Fruit fly (Drosophila melanogaster) whole organism, embryonic: ENCODE results near the gene CG46310.

Experiments used
- CG12219 ChIP-seq: fragments of 200-800 bp; sonication (Bioruptor generic); optimal IDR thresholded peaks from 3 replicates; lab custom pipeline; 2018; ENCODE audit warnings: missing biosample characterization, mild to moderate bottlenecking, missing genetic modification characterization
- CG12391 ChIP-seq: fragments of 200-800 bp; sonication (Bioruptor generic); optimal IDR thresholded peaks from 3 replicates; lab custom pipeline; 2018; ENCODE audit warnings: missing biosample characterization, mild to moderate bottlenecking, missing genetic modification characterization, moderate library complexity
- CG13624 ChIP-seq: fragments of 200-800 bp; sonication (Bioruptor generic); optimal IDR thresholded peaks from 2 replicates; lab custom pipeline; 2016; ENCODE audit warnings: missing biosample characterization, missing genetic modification characterization
- CG14014 ChIP-seq: fragments of 200-800 bp; sonication (Bioruptor generic); IDR thresholded peaks from 2 replicates; pipeline ENCODE4 v1.3.6; 2022; ENCODE audit warnings: missing biosample characterization, missing genetic modification characterization
- CG14860 ChIP-seq: fragments of 200-800 bp; sonication (Bioruptor generic); IDR thresholded peaks from 3 replicates; pipeline ENCODE4 v1.3.6; 2022; ENCODE audit warnings: missing biosample characterization, missing genetic modification characterization; ENCODE audit not compliant: partially characterized antibody
- CG16779 ChIP-seq: fragments of 200-800 bp; sonication (Bioruptor generic); IDR thresholded peaks from 2 replicates; pipeline ENCODE4 v1.3.6; 2022; ENCODE audit warnings: missing biosample characterization, missing genetic modification characterization
- CG17186 ChIP-seq: fragments of 200-800 bp; sonication (Bioruptor generic); optimal IDR thresholded peaks from 3 replicates; lab custom pipeline; 2017; ENCODE audit warnings: missing biosample characterization, missing genetic modification reagents, missing genetic modification characterization
- CG1832 ChIP-seq: fragments of 200-800 bp; sonication (Bioruptor generic); optimal IDR thresholded peaks from 2 replicates; lab custom pipeline; 2017; ENCODE audit warnings: missing biosample characterization, mild to moderate bottlenecking, missing genetic modification characterization, inconsistent platforms
- CG2199 ChIP-seq: fragments of 200-800 bp; sonication (Bioruptor generic); IDR thresholded peaks from 3 replicates; pipeline ENCODE4 v1.3.6; 2022; ENCODE audit warnings: missing biosample characterization, missing genetic modification characterization
- CG33213 ChIP-seq: fragments of 200-800 bp; sonication (Bioruptor generic); optimal IDR thresholded peaks from 3 replicates; lab custom pipeline; 2016; ENCODE audit warnings: missing biosample characterization, missing genetic modification characterization
- CG34224 ChIP-seq: fragments of 200-800 bp; sonication (Bioruptor generic); IDR thresholded peaks from 3 replicates; pipeline ENCODE4 v1.3.6; 2022; ENCODE audit warnings: missing biosample characterization, missing genetic modification characterization; ENCODE audit not compliant: partially characterized antibody
- CG8388 ChIP-seq: fragments of 200-800 bp; sonication (Bioruptor generic); optimal IDR thresholded peaks from 2 replicates; lab custom pipeline; 2019; ENCODE audit warnings: missing biosample characterization, mild to moderate bottlenecking, missing genetic modification characterization, moderate library complexity
- CG8765 ChIP-seq: fragments of 200-800 bp; sonication (Bioruptor generic); IDR thresholded peaks from 2 replicates; pipeline ENCODE4 v1.3.6; 2022; ENCODE audit warnings: missing biosample characterization, missing genetic modification characterization
- CG8924 ChIP-seq: fragments of 200-800 bp; optimal IDR thresholded peaks from 3 replicates; lab custom pipeline; 2019; ENCODE audit warnings: missing biosample characterization, mild to moderate bottlenecking, missing genetic modification characterization, moderate library complexity
- CG9797 ChIP-seq: fragments of 200-800 bp; sonication (Bioruptor generic); optimal IDR thresholded peaks from 3 replicates; lab custom pipeline; 2018; ENCODE audit warnings: missing biosample characterization, mild to moderate bottlenecking, missing genetic modification characterization
- Hr78 ChIP-seq, 2 experiments: fragments of 200-800 bp in 1 of 2; fragments of >200 bp in 1 of 2; sonication (Bioruptor generic) in 1 of 2; optimal IDR thresholded peaks; 2 replicates each; lab custom pipeline; 2017 to 2019; ENCODE audit warnings: missing biosample characterization in 2 of 2, missing genetic modification characterization in 2 of 2, mild to moderate bottlenecking in 1 of 2, moderate library complexity in 1 of 2
- Hsf ChIP-seq: fragments of 200-800 bp; sonication (Bioruptor generic); optimal IDR thresholded peaks from 3 replicates; lab custom pipeline; 2016; ENCODE audit warnings: missing biosample characterization, missing genetic modification characterization
- Lhr ChIP-seq: fragments of 200-800 bp; sonication (Bioruptor generic); optimal IDR thresholded peaks from 3 replicates; lab custom pipeline; 2017; ENCODE audit warnings: mild to moderate bottlenecking, missing biosample characterization, missing genetic modification reagents, missing genetic modification characterization
- MBD-R2 ChIP-seq: fragments of 200-800 bp; sonication (Bioruptor generic); IDR thresholded peaks from 2 replicates; pipeline ENCODE4 v1.3.6; 2022; ENCODE audit warnings: missing biosample characterization, missing genetic modification characterization
- Nf-YB ChIP-seq: fragments of 200-800 bp; sonication (Bioruptor generic); optimal IDR thresholded peaks from 3 replicates; lab custom pipeline; 2019; ENCODE audit warnings: missing biosample characterization, mild to moderate bottlenecking, missing genetic modification characterization, moderate library complexity
- NfI ChIP-seq: fragments of 200-800 bp; sonication (Bioruptor generic); optimal IDR thresholded peaks from 3 replicates; lab custom pipeline; 2018; ENCODE audit warnings: missing biosample characterization, mild to moderate bottlenecking, missing genetic modification characterization, moderate library complexity
- Rfx ChIP-seq: fragments of 200-800 bp; sonication (Bioruptor generic); IDR thresholded peaks from 2 replicates; pipeline ENCODE4 v1.3.6; 2022; ENCODE audit warnings: missing biosample characterization, missing genetic modification characterization
- Rx ChIP-seq: fragments of 200-800 bp; sonication (Bioruptor generic); IDR thresholded peaks from 2 replicates; pipeline ENCODE4 v1.3.6; 2022; ENCODE audit warnings: missing biosample characterization, missing genetic modification characterization
- Side ChIP-seq: fragments of 200-800 bp; sonication (Bioruptor generic); optimal IDR thresholded peaks from 2 replicates; lab custom pipeline; 2016; ENCODE audit warnings: missing biosample characterization, missing genetic modification characterization
- Xbp1 ChIP-seq: fragments of 200-800 bp; sonication (Bioruptor generic); optimal IDR thresholded peaks from 3 replicates; lab custom pipeline; 2016; ENCODE audit warnings: missing biosample characterization, mild to moderate bottlenecking, missing genetic modification characterization
- YL-1 ChIP-seq: fragments of 200-800 bp; sonication (Bioruptor generic); optimal IDR thresholded peaks from 3 replicates; lab custom pipeline; 2017; ENCODE audit warnings: missing biosample characterization, mild to moderate bottlenecking, missing genetic modification characterization
- abd-A ChIP-seq: fragments of 200-800 bp; sonication (Bioruptor generic); optimal IDR thresholded peaks from 3 replicates; lab custom pipeline; 2019; ENCODE audit warnings: missing biosample characterization, mild to moderate bottlenecking, missing genetic modification characterization, moderate library complexity
- ac ChIP-seq: fragments of 200-800 bp; sonication (Bioruptor generic); optimal IDR thresholded peaks from 3 replicates; lab custom pipeline; 2017; ENCODE audit warnings: missing biosample characterization, mild to moderate bottlenecking, missing genetic modification characterization
- al ChIP-seq: fragments of 200-800 bp; sonication (Bioruptor generic); IDR thresholded peaks from 2 replicates; pipeline ENCODE4 v1.3.6; 2022; ENCODE audit warnings: missing biosample characterization, missing genetic modification characterization
- bcd ChIP-seq: fragments of 200-800 bp; sonication (Bioruptor generic); optimal IDR thresholded peaks from 2 replicates; lab custom pipeline; 2017; ENCODE audit warnings: missing biosample characterization, mild to moderate bottlenecking, missing genetic modification characterization
- cato ChIP-seq: fragments of 200-800 bp; sonication (Bioruptor generic); optimal IDR thresholded peaks from 2 replicates; lab custom pipeline; 2016; ENCODE audit warnings: missing biosample characterization, missing genetic modification characterization, borderline replicate concordance
- chif ChIP-seq, 2 experiments: fragments of 200-800 bp; sonication (Bioruptor generic); optimal IDR thresholded peaks; 3 replicates each; lab custom pipeline; 2016; ENCODE audit warnings: missing biosample characterization in 2 of 2, missing genetic modification characterization in 2 of 2
- chinmo ChIP-seq: fragments of 200-800 bp; sonication (Bioruptor generic); IDR thresholded peaks from 4 replicates; pipeline ENCODE4 v1.3.6; 2022; ENCODE audit warnings: missing biosample characterization, missing genetic modification characterization; ENCODE audit not compliant: partially characterized antibody
- chn ChIP-seq: fragments of 200-800 bp; sonication (Bioruptor generic); optimal IDR thresholded peaks from 2 replicates; lab custom pipeline; 2016; ENCODE audit warnings: missing biosample characterization, missing genetic modification characterization
- croc ChIP-seq: fragments of 200-800 bp; sonication (Bioruptor generic); conservative IDR thresholded peaks from 3 replicates; pipeline ENCODE4 v1.3.6; 2022; ENCODE audit warnings: missing biosample characterization, missing genetic modification characterization
- crol ChIP-seq: fragments of 200-800 bp; sonication (Bioruptor generic); IDR thresholded peaks from 2 replicates; pipeline ENCODE4 v1.3.6; 2022; ENCODE audit warnings: missing biosample characterization, missing genetic modification characterization
- dysf ChIP-seq: fragments of 200-800 bp; sonication (Bioruptor generic); IDR thresholded peaks from 3 replicates; pipeline ENCODE4 v1.3.6; 2022; ENCODE audit warnings: missing biosample characterization, missing genetic modification characterization
- ems ChIP-seq: fragments of 200-800 bp; sonication (Bioruptor generic); optimal IDR thresholded peaks from 3 replicates; lab custom pipeline; 2016; ENCODE audit warnings: missing biosample characterization, missing genetic modification characterization
- en ChIP-seq: fragments of 200-800 bp; sonication (Bioruptor generic); optimal IDR thresholded peaks from 2 replicates; lab custom pipeline; 2016; ENCODE audit warnings: missing biosample characterization, missing genetic modification characterization
- gt ChIP-seq: fragments of 200-800 bp; sonication (Bioruptor generic); IDR thresholded peaks from 2 replicates; pipeline ENCODE4 v1.3.6; 2022; ENCODE audit warnings: missing biosample characterization, missing genetic modification characterization
- ind ChIP-seq: fragments of 200-800 bp; sonication (Bioruptor generic); optimal IDR thresholded peaks from 3 replicates; lab custom pipeline; 2016; ENCODE audit warnings: missing biosample characterization, missing genetic modification characterization
- nerfin-1 ChIP-seq: fragments of 200-800 bp; sonication (Bioruptor generic); optimal IDR thresholded peaks from 3 replicates; lab custom pipeline; 2019; ENCODE audit warnings: missing biosample characterization, mild to moderate bottlenecking, missing genetic modification characterization, moderate library complexity
- nmo ChIP-seq: fragments of 200-800 bp; sonication (Bioruptor generic); optimal IDR thresholded peaks from 2 replicates; lab custom pipeline; 2018; ENCODE audit warnings: missing biosample characterization, mild to moderate bottlenecking, missing genetic modification characterization, moderate library complexity
- org-1 ChIP-seq: fragments of 200-800 bp; sonication (Bioruptor generic); optimal IDR thresholded peaks from 2 replicates; lab custom pipeline; 2017; ENCODE audit warnings: missing biosample characterization, missing genetic modification characterization
- otp ChIP-seq: fragments of 200-800 bp; sonication (Bioruptor generic); IDR thresholded peaks from 3 replicates; pipeline ENCODE4, ENCODE4 v1.3.6; 2022; ENCODE audit warnings: missing biosample characterization, missing genetic modification characterization
- pita ChIP-seq: fragments of 200-800 bp; sonication (Bioruptor generic); optimal IDR thresholded peaks from 2 replicates; lab custom pipeline; 2017; ENCODE audit warnings: missing biosample characterization, mild to moderate bottlenecking, missing genetic modification characterization
- sna ChIP-seq: fragments of 200-800 bp; sonication (Bioruptor generic); IDR thresholded peaks from 2 replicates; pipeline ENCODE4 v1.3.6; 2022; ENCODE audit warnings: missing biosample characterization, missing genetic modification characterization; ENCODE audit not compliant: partially characterized antibody
- unc-4 ChIP-seq: fragments of 200-800 bp; sonication (Bioruptor generic); IDR thresholded peaks from 2 replicates; pipeline ENCODE4 v1.3.6; 2022; ENCODE audit warnings: missing biosample characterization, missing genetic modification characterization; ENCODE audit not compliant: partially characterized antibody
- vnd ChIP-seq: fragments of 200-800 bp; sonication (Bioruptor generic); IDR thresholded peaks from 3 replicates; pipeline ENCODE4 v1.3.6; 2022; ENCODE audit warnings: missing biosample characterization, missing genetic modification characterization; ENCODE audit not compliant: partially characterized antibody
- vvl ChIP-seq: fragments of 200-800 bp; sonication (Bioruptor generic); IDR thresholded peaks from 2 replicates; pipeline ENCODE4 v1.3.6; 2022; ENCODE audit warnings: missing biosample characterization, missing genetic modification characterization

Gene CG46310

dm6 chr3R:23157664-23158151 is 16.0 kb upstream of the CG46310 start, which contains the start of gene unk (continued):
- TF ChIP-seq CG14860 (GFP tag; lab: Robert Waterston, UW) (peak; percentile 94), chif (GFP tag; optimal IDR thresholded peaks at IDR 0.05; lab: Kevin White, UChicago) (no peak), CG12219 (GFP tag; lab: Kevin White, UChicago) (no peak), CG12391 (tag; lab: Kevin White, UChicago) (peak; percentile 23), bcd (GFP tag; lab: Kevin White, UChicago) (no peak), YL-1 (GFP tag; lab: Kevin White, UChicago) (no peak), CG14014 (GFP tag; lab: Robert Waterston, UW) (peak; percentile 12; the same call in 1 of the 2 replicates), CG17186 (GFP tag; lab: Kevin White, UChicago) (peak; percentile 41), sna (GFP tag; lab: Robert Waterston, UW) (peak; percentile 97), Hsf (GFP tag; lab: Kevin White, UChicago) (peak; percentile 0), CG8765 (GFP tag; lab: Robert Waterston, UW) (no peak), abd-A (tag; lab: Kevin White, UChicago) (no peak), gt (GFP tag; lab: Robert Waterston, UW) (no peak), NfI (no peak), pita (peak; percentile 82), CG2199 (GFP tag; lab: Robert Waterston, UW) (peak; percentile 65; the same call in 1 of the 3 replicates), Side (no peak), ems (peak; percentile 24), crol (no peak), en (GFP tag; lab: Kevin White, UChicago) (no peak), MBD-R2 (GFP tag; lab: Robert Waterston, UW) (peak; percentile 19; the same call in 1 of the 2 replicates), dysf (GFP tag; lab: Robert Waterston, UW) (no peak), cato (GFP tag; lab: Kevin White, UChicago) (no peak), Rx (no peak), vnd (GFP tag; lab: Robert Waterston, UW) (peak; percentile 96), CG33213 (GFP tag; lab: Kevin White, UChicago) (peak; percentile 44), ind (GFP tag; lab: Kevin White, UChicago) (no peak), Nf-YB (GFP tag; lab: Kevin White, UChicago) (no peak), ac (no peak), chinmo (GFP tag; lab: Robert Waterston, UW) (peak; percentile 93), croc (GFP tag; lab: Robert Waterston, UW) (no peak), CG13624 (GFP tag; lab: Kevin White, UChicago) (no peak), CG8388 (GFP tag; lab: Kevin White, UChicago) (no peak), unc-4 (GFP tag; lab: Robert Waterston, UW) (peak; percentile 98), nmo (GFP tag; lab: Kevin White, UChicago) (peak; percentile 8), CG9797 (GFP tag; lab: Kevin White, UChicago) (peak; percentile 51), Xbp1 (peak; percentile 22), vvl (GFP tag; lab: Robert Waterston, UW) (peak; percentile 80; the same call in 1 of the 2 replicates), CG16779 (GFP tag; lab: Robert Waterston, UW) (no peak), chn (peak; percentile 30), nerfin-1 (tag; lab: Kevin White, UChicago) (no peak), org-1 (GFP tag; lab: Kevin White, UChicago) (no peak), Hr78 (GFP tag; optimal IDR thresholded peaks at IDR 0.05; lab: Kevin White, UChicago) (no peak), CG34224 (GFP tag; lab: Robert Waterston, UW) (peak; percentile 98), CG8924 (tag; lab: Kevin White, UChicago) (no peak), Lhr (GFP tag; lab: Kevin White, UChicago) (peak; percentile 64), Rfx (GFP tag; lab: Robert Waterston, UW) (peak; percentile 77), otp (no peak), CG1832 (GFP tag; lab: Kevin White, UChicago) (no peak), al (GFP tag; lab: Robert Waterston, UW) (peak; percentile 38; the same call in 1 of the 2 replicates)
